Fruit fly (Drosophila melanogaster) Kc167 (cell line): ENCODE data around the gene CG34273.

ENCODE experiments used
- Myc ChIP-seq: fragments of >200 bp; optimal IDR thresholded peaks from 2 replicates; lab custom pipeline; 2017; ENCODE audit warnings: missing external identifiers
- h ChIP-seq: fragments of >200 bp; optimal IDR thresholded peaks from 3 replicates; lab custom pipeline; 2018; ENCODE audit warnings: missing external identifiers
- insv ChIP-seq: fragments of >200 bp; optimal IDR thresholded peaks from 3 replicates; lab custom pipeline; 2018; ENCODE audit warnings: missing external identifiers
- psq ChIP-seq: fragments of >200 bp; optimal IDR thresholded peaks from 2 replicates; lab custom pipeline; 2017; ENCODE audit warnings: missing external identifiers

- TF ChIP-seq h (lab: Kevin White, UChicago) = no peak
- TF ChIP-seq psq (lab: Kevin White, UChicago) = no peak
- no peak for TF ChIP-seq Myc
- TF ChIP-seq insv (lab: Kevin White, UChicago) = no peak
These were observed 18.8 kb upstream of the CG34273 start for dm6 chr3R:14498072-14498471.
